Worm (Caenorhabditis elegans) whole organism, early embryonic: ENCODE measurements around the gene T22B2.3.

Source experiments
- B0310.2 ChIP-seq: sonication (generic microtip); optimal IDR thresholded peaks from 2 replicates; lab custom pipeline; 2016; ENCODE audit warnings: mild to moderate bottlenecking, missing genetic modification characterization, missing compliant biosample characterization
- ama-1 ChIP-seq: fragments of 150-350 bp; optimal IDR thresholded peaks from 2 replicates; lab custom pipeline; 2014
- ceh-36 ChIP-seq: sonication (generic microtip); optimal IDR thresholded peaks from 2 replicates; lab custom pipeline; 2016; ENCODE audit warnings: missing genetic modification characterization, inconsistent platforms, missing compliant biosample characterization
- flt-1 ChIP-seq: fragments of 200-800 bp; sonication (Bioruptor generic); IDR thresholded peaks from 2 replicates; pipeline ENCODE4 v1.3.6; 2022; ENCODE audit warnings: missing genetic modification characterization, missing compliant biosample characterization
- pes-1 ChIP-seq: fragments of 200-800 bp; sonication (Bioruptor generic); IDR thresholded peaks from 2 replicates; pipeline ENCODE4 v1.3.6; 2022; ENCODE audit warnings: missing genetic modification reagents, missing genetic modification characterization, missing compliant biosample characterization

- TF ChIP-seq ama-1 (lab: Kevin White, UChicago) (no peak), B0310.2 (tag; lab: Kevin White, UChicago) (no peak), flt-1 (GFP tag; lab: Robert Waterston, UW) (no peak), ceh-36 (no peak), pes-1 (GFP tag; lab: Robert Waterston, UW) (no peak)
Observed at ce11 chrX:3878233-3878632, 38.9 kb upstream of the T22B2.3 start, which contains the start of gene F47F2.1.
